Fruit fly (Drosophila melanogaster) whole organism, prepupa: ENCODE data around the gene Cyp12a5.

ENCODE experiments used
- Blimp-1 ChIP-seq: fragments of 200-800 bp; sonication (Bioruptor generic); optimal IDR thresholded peaks from 3 replicates; lab custom pipeline; 2017; ENCODE audit warnings: missing biosample characterization, missing genetic modification characterization, mild to moderate bottlenecking, moderate library complexity, missing genetic modification reagents
- CG10631 ChIP-seq: fragments of 200-800 bp; sonication (Bioruptor generic); optimal IDR thresholded peaks from 2 replicates; lab custom pipeline; 2016; ENCODE audit warnings: missing biosample characterization, missing genetic modification characterization
- CG10669 ChIP-seq: fragments of 200-800 bp; sonication (Bioruptor generic); optimal IDR thresholded peaks from 3 replicates; lab custom pipeline; 2018; ENCODE audit warnings: missing biosample characterization, mild to moderate bottlenecking, missing genetic modification characterization, moderate library complexity
- CG11762 ChIP-seq: fragments of 200-800 bp; sonication (Bioruptor generic); optimal IDR thresholded peaks from 3 replicates; lab custom pipeline; 2016; ENCODE audit warnings: missing biosample characterization, missing genetic modification characterization; ENCODE audit not compliant: insufficient read depth
- CG11902 ChIP-seq: fragments of 200-800 bp; sonication (Bioruptor generic); optimal IDR thresholded peaks from 3 replicates; lab custom pipeline; 2016; ENCODE audit warnings: missing biosample characterization, missing genetic modification characterization
- CG1621 ChIP-seq: fragments of 200-800 bp; sonication (Bioruptor generic); optimal IDR thresholded peaks from 3 replicates; lab custom pipeline; 2018; ENCODE audit warnings: missing biosample characterization, mild to moderate bottlenecking, missing genetic modification characterization
- CG3032 ChIP-seq: fragments of 200-800 bp; optimal IDR thresholded peaks from 2 replicates; lab custom pipeline; 2019; ENCODE audit warnings: missing biosample characterization, mild to moderate bottlenecking, missing genetic modification characterization, moderate library complexity
- CG31627 ChIP-seq: fragments of 200-800 bp; sonication (Bioruptor generic); optimal IDR thresholded peaks from 3 replicates; lab custom pipeline; 2016; ENCODE audit warnings: missing biosample characterization, missing genetic modification characterization
- CG32006 ChIP-seq: fragments of 200-800 bp; sonication (Bioruptor generic); optimal IDR thresholded peaks from 3 replicates; lab custom pipeline; 2017; ENCODE audit warnings: missing biosample characterization, mild to moderate bottlenecking, missing genetic modification characterization
- CG3919 ChIP-seq: fragments of 200-800 bp; sonication (Bioruptor generic); optimal IDR thresholded peaks from 3 replicates; lab custom pipeline; 2016; ENCODE audit warnings: missing biosample characterization, missing genetic modification characterization
- CG4318 ChIP-seq: fragments of 200-800 bp; sonication (Bioruptor generic); optimal IDR thresholded peaks from 3 replicates; lab custom pipeline; 2017; ENCODE audit warnings: missing biosample characterization, mild to moderate bottlenecking, missing genetic modification characterization
- CG6163 ChIP-seq: fragments of 200-800 bp; sonication (Bioruptor generic); IDR thresholded peaks from 3 replicates; pipeline ENCODE4 v1.3.6; 2022; ENCODE audit warnings: missing biosample characterization, missing genetic modification characterization
- CG6276 ChIP-seq: fragments of 200-800 bp; sonication (Bioruptor generic); optimal IDR thresholded peaks from 2 replicates; lab custom pipeline; 2017; ENCODE audit warnings: missing biosample characterization, mild to moderate bottlenecking, missing genetic modification characterization
- CG6792 ChIP-seq: fragments of 200-800 bp; sonication (Bioruptor generic); optimal IDR thresholded peaks from 3 replicates; lab custom pipeline; 2016; ENCODE audit warnings: missing biosample characterization, missing genetic modification characterization
- CG6808 ChIP-seq: fragments of 200-800 bp; sonication (Bioruptor generic); optimal IDR thresholded peaks from 3 replicates; lab custom pipeline; 2017; ENCODE audit warnings: missing biosample characterization, missing genetic modification characterization, mild to moderate bottlenecking, moderate library complexity, missing genetic modification reagents
- CG6854 ChIP-seq: fragments of 200-800 bp; sonication (Bioruptor generic); optimal IDR thresholded peaks from 2 replicates; lab custom pipeline; 2017; ENCODE audit warnings: missing biosample characterization, mild to moderate bottlenecking, missing genetic modification characterization
- CG7368 ChIP-seq: fragments of 200-800 bp; sonication (Bioruptor generic); optimal IDR thresholded peaks from 3 replicates; lab custom pipeline; 2016; ENCODE audit warnings: missing biosample characterization, missing genetic modification characterization
- CG8119 ChIP-seq: fragments of 200-800 bp; sonication (Bioruptor generic); IDR thresholded peaks from 3 replicates; pipeline ENCODE4 v1.3.6; 2022; ENCODE audit warnings: missing biosample characterization, missing genetic modification characterization
- CG8319 ChIP-seq: fragments of 200-800 bp; sonication (Bioruptor generic); optimal IDR thresholded peaks from 3 replicates; lab custom pipeline; 2016; ENCODE audit warnings: missing biosample characterization, missing genetic modification characterization
- CG8632 ChIP-seq: fragments of 200-800 bp; sonication (Bioruptor generic); optimal IDR thresholded peaks from 3 replicates; lab custom pipeline; 2016; ENCODE audit warnings: missing biosample characterization, missing genetic modification characterization
- Eip75B ChIP-seq: fragments of 200-800 bp; sonication (Bioruptor generic); optimal IDR thresholded peaks from 3 replicates; lab custom pipeline; 2016; ENCODE audit warnings: missing biosample characterization, missing genetic modification characterization
- Eip78C ChIP-seq: fragments of 200-800 bp; sonication (Bioruptor generic); peaks from one replicate; lab custom pipeline; 2016; ENCODE audit warnings: missing biosample characterization, missing genetic modification characterization
- Eip93F ChIP-seq: fragments of 200-800 bp; sonication (Bioruptor generic); optimal IDR thresholded peaks from 2 replicates; lab custom pipeline; 2016; ENCODE audit warnings: missing biosample characterization, mild to moderate bottlenecking, missing genetic modification characterization
- Ets21C ChIP-seq: fragments of 200-800 bp; sonication (Bioruptor generic); optimal IDR thresholded peaks from 3 replicates; lab custom pipeline; 2016; ENCODE audit warnings: missing biosample characterization, missing genetic modification characterization
- Ets96B ChIP-seq: fragments of 200-800 bp; optimal IDR thresholded peaks from 2 replicates; lab custom pipeline; 2019; ENCODE audit warnings: missing biosample characterization, mild to moderate bottlenecking, missing genetic modification characterization, moderate library complexity
- Gug ChIP-seq: fragments of 200-800 bp; sonication (Bioruptor generic); IDR thresholded peaks from 2 replicates; pipeline ENCODE4 v1.3.6; 2022; ENCODE audit warnings: missing biosample characterization, missing genetic modification characterization
- Hr39 ChIP-seq: fragments of 200-800 bp; sonication (Bioruptor generic); optimal IDR thresholded peaks from 2 replicates; lab custom pipeline; 2016; ENCODE audit warnings: missing biosample characterization, missing genetic modification characterization
- Hr4 ChIP-seq: fragments of 200-800 bp; sonication (Bioruptor generic); optimal IDR thresholded peaks from 3 replicates; lab custom pipeline; 2016; ENCODE audit warnings: missing biosample characterization, missing genetic modification characterization
- Lpt ChIP-seq: fragments of 200-800 bp; sonication (Bioruptor generic); optimal IDR thresholded peaks from 3 replicates; lab custom pipeline; 2016; ENCODE audit warnings: missing biosample characterization, missing genetic modification characterization
- Sox102F ChIP-seq: fragments of 200-800 bp; sonication (Bioruptor generic); optimal IDR thresholded peaks from 2 replicates; lab custom pipeline; 2016; ENCODE audit warnings: missing biosample characterization, mild to moderate bottlenecking, missing genetic modification characterization
- Sox14 ChIP-seq: fragments of 200-800 bp; sonication (Bioruptor generic); optimal IDR thresholded peaks from 3 replicates; lab custom pipeline; 2016; ENCODE audit warnings: missing biosample characterization, missing genetic modification characterization
- Sox15 ChIP-seq: fragments of 200-800 bp; sonication (Bioruptor generic); optimal IDR thresholded peaks from 3 replicates; lab custom pipeline; 2016; ENCODE audit warnings: missing biosample characterization, missing genetic modification characterization
- achi ChIP-seq: fragments of 200-800 bp; sonication (Bioruptor generic); optimal IDR thresholded peaks from 3 replicates; lab custom pipeline; 2016; ENCODE audit warnings: missing biosample characterization, missing genetic modification characterization
- acj6 ChIP-seq: fragments of 200-800 bp; sonication (Bioruptor generic); optimal IDR thresholded peaks from 3 replicates; lab custom pipeline; 2016; ENCODE audit warnings: missing biosample characterization, missing genetic modification characterization
- dac ChIP-seq: fragments of 200-800 bp; sonication (Bioruptor generic); optimal IDR thresholded peaks from 2 replicates; lab custom pipeline; 2017; ENCODE audit warnings: missing biosample characterization, mild to moderate bottlenecking, missing genetic modification characterization
- dsx ChIP-seq: fragments of 200-800 bp; optimal IDR thresholded peaks from 3 replicates; lab custom pipeline; 2019; ENCODE audit warnings: missing biosample characterization, mild to moderate bottlenecking, missing genetic modification characterization, moderate library complexity; ENCODE audit not compliant: poor library complexity, severe bottlenecking
- eg ChIP-seq: fragments of 200-800 bp; sonication (Bioruptor generic); IDR thresholded peaks from 3 replicates; pipeline ENCODE4 v1.3.6; 2022; ENCODE audit warnings: missing biosample characterization, missing genetic modification characterization
- fd59A ChIP-seq: fragments of 200-800 bp; sonication (Bioruptor generic); optimal IDR thresholded peaks from 2 replicates; lab custom pipeline; 2017; ENCODE audit warnings: missing biosample characterization, mild to moderate bottlenecking, missing genetic modification characterization, missing genetic modification reagents
- fd85E ChIP-seq: fragments of 200-800 bp; sonication (Bioruptor generic); optimal IDR thresholded peaks from 3 replicates; lab custom pipeline; 2016; ENCODE audit warnings: missing biosample characterization, missing genetic modification characterization
- fkh ChIP-seq: fragments of 200-800 bp; sonication (Bioruptor generic); optimal IDR thresholded peaks from 3 replicates; lab custom pipeline; 2017; ENCODE audit warnings: missing biosample characterization, mild to moderate bottlenecking, missing genetic modification characterization, moderate library complexity
- pdm3 ChIP-seq: fragments of 200-800 bp; sonication (Bioruptor generic); optimal IDR thresholded peaks from 3 replicates; lab custom pipeline; 2016; ENCODE audit warnings: missing biosample characterization, missing genetic modification characterization
- salr ChIP-seq, 2 experiments: fragments of 200-800 bp; sonication (Bioruptor generic); optimal IDR thresholded peaks; 3 replicates each; lab custom pipeline; 2016 to 2018; ENCODE audit warnings: missing biosample characterization in 2 of 2, missing genetic modification characterization in 2 of 2, mild to moderate bottlenecking in 1 of 2
- spab ChIP-seq: fragments of 200-800 bp; sonication (Bioruptor generic); optimal IDR thresholded peaks from 2 replicates; lab custom pipeline; 2017; ENCODE audit warnings: missing biosample characterization, mild to moderate bottlenecking, missing genetic modification characterization, missing genetic modification reagents
- ss ChIP-seq, 2 experiments: fragments of 200-800 bp; sonication (Bioruptor generic); optimal IDR thresholded peaks; 2 replicates in 1 of 2; 3 replicates in 1 of 2; lab custom pipeline; 2017 to 2018; ENCODE audit warnings: mild to moderate bottlenecking in 2 of 2, missing biosample characterization in 2 of 2, missing genetic modification characterization in 2 of 2, moderate library complexity in 1 of 2
- svp ChIP-seq: fragments of 200-800 bp; sonication (Bioruptor generic); peaks from one replicate; lab custom pipeline; 2016; ENCODE audit warnings: missing biosample characterization, missing genetic modification characterization

Cyp12a5 gene

DNA sequence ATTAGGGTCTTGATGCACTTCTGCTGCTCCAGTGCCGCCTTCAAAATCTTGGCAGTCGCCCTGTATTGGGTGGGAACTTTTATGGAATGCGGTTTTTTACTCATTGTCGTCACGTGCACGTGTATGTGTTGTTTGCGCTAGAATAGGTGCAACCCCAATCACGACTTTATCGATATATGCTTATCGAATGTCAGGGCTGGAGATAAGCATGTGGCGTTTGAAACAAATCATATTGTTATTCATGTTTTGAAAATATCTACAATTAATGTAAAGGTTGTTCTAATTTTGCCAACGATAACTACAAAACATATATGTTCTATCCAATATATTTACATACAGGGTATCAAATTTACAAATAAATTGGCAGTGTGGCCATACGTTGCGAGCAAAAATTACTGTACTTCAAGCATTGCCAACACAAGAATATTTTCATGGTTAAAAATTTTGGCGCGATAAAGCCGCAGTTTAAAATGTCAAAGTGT lies 29.7 kb downstream of the Cyp12a5 start, which contains the start of the genes CG42359 and Nsun5 (continued):
- peak; percentile 73 for TF ChIP-seq CG8119 (GFP tag; lab: Robert Waterston, UW)
- peak; percentile 61 for TF ChIP-seq CG8632 (GFP tag; lab: Kevin White, UChicago)
- peak; percentile 88 for TF ChIP-seq CG31627
- TF ChIP-seq ss (GFP tag; optimal IDR thresholded peaks at IDR 0.05; lab: Kevin White, UChicago): peak; percentile 9 to 60
- TF ChIP-seq CG6792 (GFP tag; lab: Kevin White, UChicago): peak; percentile 78
- peak; percentile 78 for TF ChIP-seq Ets21C (GFP tag; lab: Kevin White, UChicago)
- TF ChIP-seq CG11902 (GFP tag; lab: Kevin White, UChicago): peak; percentile 65
- peak; percentile 29 for TF ChIP-seq Eip93F (GFP tag; lab: Kevin White, UChicago)
- no peak for TF ChIP-seq CG6808
- no peak for TF ChIP-seq CG6854 (GFP tag; lab: Kevin White, UChicago)
- peak; percentile 83 for TF ChIP-seq Eip75B (GFP tag; lab: Kevin White, UChicago)
- TF ChIP-seq CG6276 (GFP tag; lab: Kevin White, UChicago): no peak
- TF ChIP-seq dsx (GFP tag; lab: Kevin White, UChicago): peak; percentile 65
- TF ChIP-seq Sox15 (GFP tag; lab: Kevin White, UChicago): peak; percentile 68
- peak; percentile 90; the same call in 2 of the 3 replicates for TF ChIP-seq CG6163 (GFP tag; lab: Robert Waterston, UW)
- TF ChIP-seq CG8319 (GFP tag; lab: Kevin White, UChicago): peak; percentile 56
- TF ChIP-seq acj6 (GFP tag; lab: Kevin White, UChicago): peak; percentile 82
- TF ChIP-seq CG11762: peak; percentile 71
- TF ChIP-seq fd85E (GFP tag; lab: Kevin White, UChicago): peak; percentile 32
- peak; percentile 88 for TF ChIP-seq Sox14
- peak; percentile 74 for TF ChIP-seq CG7368
- peak; percentile 95 for TF ChIP-seq fkh
- TF ChIP-seq Gug (GFP tag; lab: Robert Waterston, UW): peak; percentile 69
- peak; percentile 44 to 74 for TF ChIP-seq salr (GFP tag; optimal IDR thresholded peaks at IDR 0.05; lab: Kevin White, UChicago)
- TF ChIP-seq Sox102F: peak; percentile 81
- peak; percentile 23 for TF ChIP-seq fd59A (GFP tag; lab: Kevin White, UChicago)
- peak; percentile 90 for TF ChIP-seq eg (GFP tag; lab: Robert Waterston, UW)
- TF ChIP-seq spab (GFP tag; lab: Kevin White, UChicago): no peak
- TF ChIP-seq achi (GFP tag; lab: Kevin White, UChicago): peak; percentile 77
- TF ChIP-seq CG3032 (tag; lab: Kevin White, UChicago): peak; percentile 83
- TF ChIP-seq CG32006 (GFP tag; lab: Kevin White, UChicago): peak; percentile 75

DNA sequence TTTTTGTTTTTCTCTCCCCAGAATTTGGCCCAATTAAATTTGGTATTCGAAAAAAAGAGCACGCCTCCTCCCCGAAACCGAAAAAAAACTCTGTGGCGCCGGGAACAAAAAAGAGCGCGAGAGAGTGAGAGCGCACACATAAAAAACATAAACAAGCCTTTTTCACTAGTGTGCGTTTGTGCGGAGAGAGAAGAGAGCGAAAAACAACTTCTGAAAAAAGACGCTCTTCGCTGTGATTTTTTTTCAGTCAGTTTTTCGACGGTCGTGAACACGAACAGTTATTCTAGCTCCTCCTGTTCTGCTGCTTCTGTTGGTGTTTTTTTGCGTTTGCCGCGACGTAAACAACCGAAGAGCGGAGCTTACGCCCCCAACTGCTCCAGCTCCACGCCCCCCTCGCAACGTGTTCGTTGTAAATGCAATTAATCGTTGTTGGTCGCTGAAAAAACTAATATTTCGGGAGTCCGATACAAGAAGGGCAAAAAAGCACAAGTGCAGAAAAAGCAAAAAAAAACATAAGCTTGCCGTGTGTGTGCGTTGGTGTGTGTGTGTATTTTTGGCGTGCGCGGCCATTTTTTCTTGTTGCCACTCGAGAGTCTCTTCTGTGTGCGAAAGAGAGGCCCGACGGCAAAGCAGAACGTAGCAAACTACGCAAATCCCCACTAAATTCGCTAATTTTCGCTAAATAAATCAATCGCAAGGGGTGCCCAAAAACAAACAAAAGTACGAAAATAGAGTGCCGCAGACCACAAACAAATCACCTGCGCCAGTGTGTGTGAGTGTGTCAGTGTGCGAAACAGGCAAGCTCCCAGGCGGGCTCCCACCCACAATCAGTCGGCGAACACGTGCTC lies 31.7 kb downstream of the Cyp12a5 start, which contains the start of gene sqz:
TSS of gene sqz (plus strand) at position 240 of the 848 bp plus-strand sequence.
- no peak for TF ChIP-seq CG10631 (GFP tag; lab: Kevin White, UChicago)
- TF ChIP-seq spab (GFP tag; lab: Kevin White, UChicago): peak; percentile 81
- TF ChIP-seq CG32006 (GFP tag; lab: Kevin White, UChicago): peak; percentile 62
- peak; percentile 63 for TF ChIP-seq CG3919
- TF ChIP-seq Hr4 (GFP tag; lab: Kevin White, UChicago): peak; percentile 9
- TF ChIP-seq ss (GFP tag; optimal IDR thresholded peaks at IDR 0.05; lab: Kevin White, UChicago): peak; percentile 93
- peak; percentile 87 for TF ChIP-seq CG6854 (GFP tag; lab: Kevin White, UChicago)
- TF ChIP-seq Sox102F: peak; percentile 71
- TF ChIP-seq CG10669: peak; percentile 72
- TF ChIP-seq CG6163 (GFP tag; lab: Robert Waterston, UW): peak; percentile 85
- TF ChIP-seq Sox14: peak; percentile 31
- TF ChIP-seq Eip75B (GFP tag; lab: Kevin White, UChicago): peak; percentile 72
- TF ChIP-seq CG7368: peak; percentile 38
- TF ChIP-seq Lpt (GFP tag; lab: Kevin White, UChicago): peak; percentile 61
- peak; percentile 12 for TF ChIP-seq CG4318 (GFP tag; lab: Kevin White, UChicago)
- TF ChIP-seq Blimp-1: peak; percentile 64
- TF ChIP-seq svp (GFP tag; lab: Kevin White, UChicago): peak; percentile 54
- peak; percentile 80 for TF ChIP-seq CG8119 (GFP tag; lab: Robert Waterston, UW)
- TF ChIP-seq CG8632 (GFP tag; lab: Kevin White, UChicago): peak; percentile 66
- TF ChIP-seq CG3032 (tag; lab: Kevin White, UChicago): peak; percentile 72
- TF ChIP-seq Hr39 (GFP tag; lab: Kevin White, UChicago): no peak
- no peak for TF ChIP-seq Sox15 (GFP tag; lab: Kevin White, UChicago)
- TF ChIP-seq acj6 (GFP tag; lab: Kevin White, UChicago): no peak
- TF ChIP-seq CG11902 (GFP tag; lab: Kevin White, UChicago): no peak
- TF ChIP-seq CG1621 (tag; lab: Kevin White, UChicago): peak; percentile 74
- peak; percentile 88 for TF ChIP-seq CG6808
- peak; percentile 44 for TF ChIP-seq dac (GFP tag; lab: Kevin White, UChicago)
- TF ChIP-seq Ets96B (tag; lab: Kevin White, UChicago): peak; percentile 81
- peak; percentile 81 for TF ChIP-seq Eip78C (GFP tag; lab: Kevin White, UChicago)
- TF ChIP-seq pdm3 (GFP tag; lab: Kevin White, UChicago): peak; percentile 0
